Fruit fly (Drosophila melanogaster): ENCODE data around the gene Hcs.
A peak's percentile ranks its signal among the peaks of the same experiment; 100 is the strongest.

The Hcs gene

dm6 chr3R:5466875-5467274 lies 7.8 kb upstream of the Hcs start, which contains the start of gene RpL35A (continued):
- peak; percentile 36 for TF ChIP-seq CG13424 (tag; optimal IDR thresholded peaks at IDR 0.05)
- TF ChIP-seq D19B (GFP tag; optimal IDR thresholded peaks at IDR 0.05), result peak; percentile 34
- peak; percentile 68 for TF ChIP-seq Nf-YC (tag; optimal IDR thresholded peaks at IDR 0.05)
- TF ChIP-seq pros (GFP tag; optimal IDR thresholded peaks at IDR 0.05), result peak; percentile 14
- TF ChIP-seq mld (GFP tag; IDR thresholded peaks at IDR 0.05; ENCODE audit: partially characterized antibody), result no peak
- TF ChIP-seq NK7.1 (GFP tag; optimal IDR thresholded peaks at IDR 0.05), result peak; percentile 50
- TF ChIP-seq shn (GFP tag; optimal IDR thresholded peaks at IDR 0.05), result peak; percentile 53
- no peak for TF ChIP-seq CG32767 (GFP tag; IDR thresholded peaks at IDR 0.05)
- peak; percentile 56 for TF ChIP-seq CG13894 (tag; optimal IDR thresholded peaks at IDR 0.05)
- TF ChIP-seq seq (GFP tag; IDR thresholded peaks at IDR 0.05), result peak; percentile 63; the same call in 1 of the 2 replicates
- TF ChIP-seq HHEX (GFP tag; optimal IDR thresholded peaks at IDR 0.05), result peak; percentile 89
- TF ChIP-seq pho (GFP tag; optimal IDR thresholded peaks at IDR 0.05), result peak; percentile 33
- peak; percentile 49; the same call in 2 of the 3 replicates for TF ChIP-seq Optix (GFP tag; IDR thresholded peaks at IDR 0.05)
- TF ChIP-seq CG7357 (GFP tag; IDR thresholded peaks at IDR 0.05), result no peak
- TF ChIP-seq CG9727 (GFP tag; optimal IDR thresholded peaks at IDR 0.05), result peak; percentile 83
- no peak for TF ChIP-seq zen2 (GFP tag; IDR thresholded peaks at IDR 0.05; ENCODE audit: partially characterized antibody)
- peak; percentile 65 for TF ChIP-seq CG10274 (GFP tag; optimal IDR thresholded peaks at IDR 0.05)
- no peak for TF ChIP-seq ssp (GFP tag; IDR thresholded peaks at IDR 0.05)
- peak; percentile 59 for TF ChIP-seq CG6254 (GFP tag; optimal IDR thresholded peaks at IDR 0.05)
- peak; percentile 19 for TF ChIP-seq Neu2 (GFP tag; optimal IDR thresholded peaks at IDR 0.05; ENCODE audit: borderline replicate concordance)
- TF ChIP-seq CG11093 (GFP tag; IDR thresholded peaks at IDR 0.05), result no peak
- peak; percentile 57 for TF ChIP-seq en (GFP tag; optimal IDR thresholded peaks at IDR 0.05)
- TF ChIP-seq CG6175 (GFP tag; IDR thresholded peaks at IDR 0.05), result 0 out of 3 replicates have a peak, but pooled peaks have one; percentile 27
- TF ChIP-seq Lim3 (GFP tag; IDR thresholded peaks at IDR 0.05), result no peak
- TF ChIP-seq CG33557 (GFP tag; optimal IDR thresholded peaks at IDR 0.05), result peak; percentile 62
- no peak for TF ChIP-seq HLH4C (GFP tag; IDR thresholded peaks at IDR 0.05; ENCODE audit: partially characterized antibody)
- TF ChIP-seq prd (optimal IDR thresholded peaks at IDR 0.05), result no peak
- TF ChIP-seq prd (GFP tag; IDR thresholded peaks at IDR 0.05), result peak; percentile 28; the same call in 1 of the 3 replicates
- no peak; the same call in 1 of the 2 replicates for TF ChIP-seq ranshi (GFP tag; IDR thresholded peaks at IDR 0.05)
- peak; percentile 80 for TF ChIP-seq unpg (GFP tag; optimal IDR thresholded peaks at IDR 0.05)
- TF ChIP-seq CG12071 (GFP tag; optimal IDR thresholded peaks at IDR 0.05), result peak; percentile 82
- TF ChIP-seq gcm2 (GFP tag; optimal IDR thresholded peaks at IDR 0.05), result peak; percentile 38
- peak; percentile 75 for TF ChIP-seq CG8359 (GFP tag; optimal IDR thresholded peaks at IDR 0.05; ENCODE audit: borderline replicate concordance)
- TF ChIP-seq CG11247 (GFP tag; IDR thresholded peaks at IDR 0.05), result peak; percentile 57
- TF ChIP-seq disco-r (GFP tag; optimal IDR thresholded peaks at IDR 0.05), result peak; percentile 41
- no peak for TF ChIP-seq GATAe (GFP tag; conservative IDR thresholded peaks at IDR 0.05)
- TF ChIP-seq CG14965 (GFP tag; optimal IDR thresholded peaks at IDR 0.05; ENCODE audit: borderline replicate concordance), result no peak
- no peak for TF ChIP-seq Rx (GFP tag; IDR thresholded peaks at IDR 0.05)
- TF ChIP-seq kah (GFP tag; optimal IDR thresholded peaks at IDR 0.05), result peak; percentile 82
- peak; percentile 76 for TF ChIP-seq CG11723 (GFP tag; optimal IDR thresholded peaks at IDR 0.05)
- no peak for TF ChIP-seq psq (GFP tag; optimal IDR thresholded peaks at IDR 0.05)
- no peak for TF ChIP-seq CG7556 (GFP tag; optimal IDR thresholded peaks at IDR 0.05)
- peak; percentile 74; the same call in 1 of the 3 replicates for TF ChIP-seq otp (GFP tag; IDR thresholded peaks at IDR 0.05)
- peak; percentile 50 for TF ChIP-seq CG9932 (GFP tag; IDR thresholded peaks at IDR 0.05)
- peak; percentile 54 for TF ChIP-seq org-1 (GFP tag; optimal IDR thresholded peaks at IDR 0.05)
- no peak for TF ChIP-seq sna (GFP tag; IDR thresholded peaks at IDR 0.05; ENCODE audit: partially characterized antibody)
- TF ChIP-seq CG3281 (GFP tag; optimal IDR thresholded peaks at IDR 0.05), result peak; percentile 86
- peak; percentile 77 for TF ChIP-seq CG12104 (GFP tag; optimal IDR thresholded peaks at IDR 0.05)
- peak; percentile 77 for TF ChIP-seq gcm (GFP tag; optimal IDR thresholded peaks at IDR 0.05)
- TF ChIP-seq Kr (GFP tag; optimal IDR thresholded peaks at IDR 0.05), result peak; percentile 72
- TF ChIP-seq tap (tag; optimal IDR thresholded peaks at IDR 0.05), result peak; percentile 63

All from whole organism, embryonic.